Fruit fly (Drosophila melanogaster) whole organism, wandering third instar larva: ENCODE data around the gene CG8509.
A peak's percentile ranks its signal among the peaks of the same experiment; 100 is the strongest.

Source experiments
- CrebA ChIP-seq: fragments of 200-800 bp; sonication (Bioruptor generic); optimal IDR thresholded peaks from 2 replicates; lab custom pipeline; 2016; ENCODE audit warnings: missing biosample characterization, mild to moderate bottlenecking, missing genetic modification characterization, borderline replicate concordance
- OdsH ChIP-seq: fragments of 200-800 bp; sonication (Bioruptor generic); optimal IDR thresholded peaks from 2 replicates; lab custom pipeline; 2016; ENCODE audit warnings: missing biosample characterization, mild to moderate bottlenecking, missing genetic modification characterization
- fru ChIP-seq: fragments of 200-800 bp; sonication (Bioruptor generic); optimal IDR thresholded peaks from 3 replicates; lab custom pipeline; 2016; ENCODE audit warnings: missing biosample characterization, mild to moderate bottlenecking, missing genetic modification characterization
- tai ChIP-seq: sonication (Bioruptor generic); optimal IDR thresholded peaks from 2 replicates; lab custom pipeline; 2016; ENCODE audit warnings: missing biosample characterization, missing genetic modification characterization
- usp ChIP-seq: fragments of >200 bp; optimal IDR thresholded peaks from 2 replicates; lab custom pipeline; 2017; ENCODE audit warnings: missing biosample characterization, missing genetic modification characterization

- TF ChIP-seq OdsH (GFP tag; lab: Kevin White, UChicago) (no peak), usp (no peak), tai (GFP tag; lab: Kevin White, UChicago) (peak; percentile 72), fru (GFP tag; lab: Kevin White, UChicago) (no peak), CrebA (GFP tag; lab: Kevin White, UChicago) (no peak)
Measured at dm6 chrX:15835393-15835792, 26.0 kb downstream of the CG8509 start, which contains the start of gene Chc.
